Fruit fly (Drosophila melanogaster): ENCODE measurements around the gene CG9119.

CG9119 gene

dm6 chr3L:1238219-1238618, 33.6 kb upstream of the CG9119 start, which contains the start of gene CG9192:
CG9192 (minus strand) TSS chr3L:1238319.
- no peak for TF ChIP-seq CG7045 (GFP tag; optimal IDR thresholded peaks at IDR 0.05)
- no peak for TF ChIP-seq toe (GFP tag; optimal IDR thresholded peaks at IDR 0.05)
- no peak for TF ChIP-seq kay (GFP tag; ENCODE audit: borderline replicate concordance)
- TF ChIP-seq ovo (GFP tag; optimal IDR thresholded peaks at IDR 0.05), result no peak
- no peak for TF ChIP-seq bab1 (GFP tag; optimal IDR thresholded peaks at IDR 0.05)
- TF ChIP-seq Crg-1 (GFP tag; optimal IDR thresholded peaks at IDR 0.05), result no peak
- no peak for TF ChIP-seq Mnt (GFP tag; optimal IDR thresholded peaks at IDR 0.05)
- no peak for TF ChIP-seq CG12768 (GFP tag; optimal IDR thresholded peaks at IDR 0.05)
- TF ChIP-seq Clk (GFP tag; optimal IDR thresholded peaks at IDR 0.05), result no peak
- no peak for TF ChIP-seq cnc (optimal IDR thresholded peaks at IDR 0.05)
- no peak for TF ChIP-seq CG1620 (GFP tag; optimal IDR thresholded peaks at IDR 0.05)
- no peak for TF ChIP-seq CG5204 (GFP tag; optimal IDR thresholded peaks at IDR 0.05)
- TF ChIP-seq CG11617 (GFP tag; optimal IDR thresholded peaks at IDR 0.05), result no peak
- no peak for TF ChIP-seq CG33017 (tag; optimal IDR thresholded peaks at IDR 0.05)
- TF ChIP-seq Hr96 (GFP tag; optimal IDR thresholded peaks at IDR 0.05), result no peak
- TF ChIP-seq tj (GFP tag; optimal IDR thresholded peaks at IDR 0.05), result no peak

- no peak for TF ChIP-seq CG33017 (tag; optimal IDR thresholded peaks at IDR 0.05)
- TF ChIP-seq CG1620 (GFP tag; optimal IDR thresholded peaks at IDR 0.05), result no peak
- TF ChIP-seq CG7101 (tag; optimal IDR thresholded peaks at IDR 0.05), result no peak
- no peak for TF ChIP-seq CG14711 (tag; optimal IDR thresholded peaks at IDR 0.05)
- no peak for TF ChIP-seq cic (GFP tag; optimal IDR thresholded peaks at IDR 0.05)
- TF ChIP-seq ovo (GFP tag; optimal IDR thresholded peaks at IDR 0.05), result no peak
- no peak for TF ChIP-seq CG11617 (GFP tag; optimal IDR thresholded peaks at IDR 0.05)
- TF ChIP-seq cnc (optimal IDR thresholded peaks at IDR 0.05), result no peak
- no peak for TF ChIP-seq Mnt (GFP tag; optimal IDR thresholded peaks at IDR 0.05)
- no peak for TF ChIP-seq Crg-1 (GFP tag; optimal IDR thresholded peaks at IDR 0.05)
- no peak for TF ChIP-seq tj (GFP tag; optimal IDR thresholded peaks at IDR 0.05)
- no peak for TF ChIP-seq toe (GFP tag; optimal IDR thresholded peaks at IDR 0.05)
- no peak for TF ChIP-seq CG12768 (GFP tag; optimal IDR thresholded peaks at IDR 0.05)
- TF ChIP-seq pad (GFP tag; optimal IDR thresholded peaks at IDR 0.05), result no peak
- no peak for TF ChIP-seq CG7045 (GFP tag; optimal IDR thresholded peaks at IDR 0.05)
- no peak for TF ChIP-seq CG5204 (GFP tag; optimal IDR thresholded peaks at IDR 0.05)
- no peak for TF ChIP-seq Clk (GFP tag; optimal IDR thresholded peaks at IDR 0.05)
- no peak for TF ChIP-seq kay (GFP tag; ENCODE audit: borderline replicate concordance)
These were observed 30.8 kb upstream of the CG9119 start, which contains the start of gene galene for dm6 chr3L:1235426-1235825. galene (plus strand) TSS chr3L:1235726.

- TF ChIP-seq CG7045 (GFP tag; optimal IDR thresholded peaks at IDR 0.05) (no peak), cnc (optimal IDR thresholded peaks at IDR 0.05) (no peak), CG5204 (GFP tag; optimal IDR thresholded peaks at IDR 0.05) (no peak), kay (GFP tag; ENCODE audit: borderline replicate concordance) (no peak), toe (GFP tag; optimal IDR thresholded peaks at IDR 0.05) (no peak), pad (GFP tag; optimal IDR thresholded peaks at IDR 0.05) (no peak), CG33017 (tag; optimal IDR thresholded peaks at IDR 0.05) (no peak), CG14711 (tag; optimal IDR thresholded peaks at IDR 0.05) (no peak)
These were observed 29.2 kb upstream of the CG9119 start, which contains the start of gene CG33966 for dm6 chr3L:1233830-1234229. CG33966 (plus strand) TSS chr3L:1234130.

- no peak for TF ChIP-seq CG7045 (GFP tag; optimal IDR thresholded peaks at IDR 0.05)
- TF ChIP-seq CG1620 (GFP tag; optimal IDR thresholded peaks at IDR 0.05), result no peak
- no peak for TF ChIP-seq CG7101 (tag; optimal IDR thresholded peaks at IDR 0.05)
- no peak for TF ChIP-seq Hr96 (GFP tag; optimal IDR thresholded peaks at IDR 0.05)
- no peak for TF ChIP-seq Crg-1 (GFP tag; optimal IDR thresholded peaks at IDR 0.05)
- no peak for TF ChIP-seq CG14711 (tag; optimal IDR thresholded peaks at IDR 0.05)
- no peak for TF ChIP-seq tj (GFP tag; optimal IDR thresholded peaks at IDR 0.05)
- TF ChIP-seq CG33017 (tag; optimal IDR thresholded peaks at IDR 0.05), result no peak
- TF ChIP-seq Clk (GFP tag; optimal IDR thresholded peaks at IDR 0.05), result no peak
- no peak for TF ChIP-seq CG12768 (GFP tag; optimal IDR thresholded peaks at IDR 0.05)
- no peak for TF ChIP-seq cnc (optimal IDR thresholded peaks at IDR 0.05)
- no peak for TF ChIP-seq ovo (GFP tag; optimal IDR thresholded peaks at IDR 0.05)
- no peak for TF ChIP-seq CG5204 (GFP tag; optimal IDR thresholded peaks at IDR 0.05)
- no peak for TF ChIP-seq CG11617 (GFP tag; optimal IDR thresholded peaks at IDR 0.05)
- TF ChIP-seq Mnt (GFP tag; optimal IDR thresholded peaks at IDR 0.05), result no peak
- TF ChIP-seq cic (GFP tag; optimal IDR thresholded peaks at IDR 0.05), result no peak
- TF ChIP-seq bab1 (GFP tag; optimal IDR thresholded peaks at IDR 0.05), result no peak
- TF ChIP-seq toe (GFP tag; optimal IDR thresholded peaks at IDR 0.05), result no peak
- TF ChIP-seq pad (GFP tag; optimal IDR thresholded peaks at IDR 0.05), result no peak
These were observed 28.0 kb upstream of the CG9119 start, which contains the start of gene CG33965 for dm6 chr3L:1232582-1232981. CG33965 (plus strand) TSS chr3L:1232882.

dm6 chr3L:1227303-1227797, 22.8 kb upstream of the CG9119 start, which contains the start of gene LysS:
LysS (plus strand) TSS chr3L:1227747.
- no peak for TF ChIP-seq CG5204 (GFP tag; optimal IDR thresholded peaks at IDR 0.05)
- TF ChIP-seq cic (GFP tag; optimal IDR thresholded peaks at IDR 0.05), result no peak
- TF ChIP-seq CG12768 (GFP tag; optimal IDR thresholded peaks at IDR 0.05), result no peak
- TF ChIP-seq toe (GFP tag; optimal IDR thresholded peaks at IDR 0.05), result no peak
- TF ChIP-seq Mnt (GFP tag; optimal IDR thresholded peaks at IDR 0.05), result no peak
- no peak for TF ChIP-seq ovo (GFP tag; optimal IDR thresholded peaks at IDR 0.05)
- no peak for TF ChIP-seq cnc (optimal IDR thresholded peaks at IDR 0.05)
- TF ChIP-seq Crg-1 (GFP tag; optimal IDR thresholded peaks at IDR 0.05), result no peak
- no peak for TF ChIP-seq CG11617 (GFP tag; optimal IDR thresholded peaks at IDR 0.05)
- no peak for TF ChIP-seq bab1 (GFP tag; optimal IDR thresholded peaks at IDR 0.05)
- TF ChIP-seq pad (GFP tag; optimal IDR thresholded peaks at IDR 0.05), result no peak
- TF ChIP-seq CG1620 (GFP tag; optimal IDR thresholded peaks at IDR 0.05), result no peak
- no peak for TF ChIP-seq Hr96 (GFP tag; optimal IDR thresholded peaks at IDR 0.05)

dm6 chr3L:1218596-1218995, 14.0 kb upstream of the CG9119 start, which contains the start of gene LysP:
LysP (minus strand) TSS chr3L:1218696.
- TF ChIP-seq kay (GFP tag; ENCODE audit: borderline replicate concordance), result no peak
- TF ChIP-seq toe (GFP tag; optimal IDR thresholded peaks at IDR 0.05), result no peak
- no peak for TF ChIP-seq CG33017 (tag; optimal IDR thresholded peaks at IDR 0.05)
- no peak for TF ChIP-seq Hr96 (GFP tag; optimal IDR thresholded peaks at IDR 0.05)
- TF ChIP-seq CG5204 (GFP tag; optimal IDR thresholded peaks at IDR 0.05), result no peak
- no peak for TF ChIP-seq cnc (optimal IDR thresholded peaks at IDR 0.05)
- TF ChIP-seq Crg-1 (GFP tag; optimal IDR thresholded peaks at IDR 0.05), result no peak
- TF ChIP-seq CG7045 (GFP tag; optimal IDR thresholded peaks at IDR 0.05), result no peak
- no peak for TF ChIP-seq Clk (GFP tag; optimal IDR thresholded peaks at IDR 0.05)
- TF ChIP-seq CG14711 (tag; optimal IDR thresholded peaks at IDR 0.05), result no peak
- no peak for TF ChIP-seq bab1 (GFP tag; optimal IDR thresholded peaks at IDR 0.05)
- TF ChIP-seq CG11617 (GFP tag; optimal IDR thresholded peaks at IDR 0.05), result no peak
- no peak for TF ChIP-seq CG1620 (GFP tag; optimal IDR thresholded peaks at IDR 0.05)
- TF ChIP-seq CG7101 (tag; optimal IDR thresholded peaks at IDR 0.05), result no peak
- TF ChIP-seq tj (GFP tag; optimal IDR thresholded peaks at IDR 0.05), result no peak

Measured in whole organism, adult.